Worm (Caenorhabditis elegans): ENCODE data around the gene F47C12.6.
A peak's percentile ranks its signal among the peaks of the same experiment; 100 is the strongest.

The F47C12.6 gene

ce11 chrIV:4014341-4014826 lies 21.2 kb upstream of the F47C12.6 start:
- TF ChIP-seq mdl-1 (tag; optimal IDR thresholded peaks at IDR 0.05) (no peak), elt-2 (tag; optimal IDR thresholded peaks at IDR 0.05) (peak; percentile 2), R02D3.7 (tag; optimal IDR thresholded peaks at IDR 0.05) (peak; percentile 7), ceh-9 (tag; optimal IDR thresholded peaks at IDR 0.05) (no peak), nhr-77 (tag; optimal IDR thresholded peaks at IDR 0.05) (peak; percentile 46), lsy-12 (tag; optimal IDR thresholded peaks at IDR 0.05) (no peak), fkh-10 (GFP tag; optimal IDR thresholded peaks at IDR 0.05) (no peak), nhr-67 (tag; optimal IDR thresholded peaks at IDR 0.05) (no peak)

ce11 chrIV:4013621-4014020 lies 20.4 kb upstream of the F47C12.6 start:
- no peak for TF ChIP-seq lin-39 (tag; optimal IDR thresholded peaks at IDR 0.05)
- TF ChIP-seq nhr-43 (tag; optimal IDR thresholded peaks at IDR 0.05; ENCODE audit: poor library complexity, severe bottlenecking): no peak
- no peak for TF ChIP-seq fkh-2 (tag; optimal IDR thresholded peaks at IDR 0.05)
- no peak for TF ChIP-seq fos-1 (tag; optimal IDR thresholded peaks at IDR 0.05)
- TF ChIP-seq elt-2 (tag; optimal IDR thresholded peaks at IDR 0.05): no peak
- TF ChIP-seq nhr-25 (tag; optimal IDR thresholded peaks at IDR 0.05): no peak
- TF ChIP-seq pha-4 (tag; optimal IDR thresholded peaks at IDR 0.05): no peak
- no peak for TF ChIP-seq mdl-1 (tag; optimal IDR thresholded peaks at IDR 0.05)
- TF ChIP-seq aly-2 (tag; optimal IDR thresholded peaks at IDR 0.05): no peak

ce11 chrIV:4009923-4010322 lies 16.7 kb upstream of the F47C12.6 start:
- TF ChIP-seq nhr-237 (tag; optimal IDR thresholded peaks at IDR 0.05) (no peak), skn-1 (tag; optimal IDR thresholded peaks at IDR 0.05) (no peak)

ce11 chrIV:4008440-4008839 lies 15.2 kb upstream of the F47C12.6 start:
- no peak for TF ChIP-seq daf-12 (tag; optimal IDR thresholded peaks at IDR 0.05)

- TF ChIP-seq nhr-23 (tag; optimal IDR thresholded peaks at IDR 0.05) (no peak), ceh-16 (tag; optimal IDR thresholded peaks at IDR 0.05) (no peak), mml-1 (tag; optimal IDR thresholded peaks at IDR 0.05) (no peak), daf-12 (tag; optimal IDR thresholded peaks at IDR 0.05) (no peak), eor-1 (tag; optimal IDR thresholded peaks at IDR 0.05) (no peak), nhr-67 (tag; optimal IDR thresholded peaks at IDR 0.05) (no peak), fkh-10 (GFP tag; optimal IDR thresholded peaks at IDR 0.05) (no peak), ztf-11 (tag; optimal IDR thresholded peaks at IDR 0.05) (no peak), egl-5 (tag; optimal IDR thresholded peaks at IDR 0.05) (no peak), pha-4 (tag; optimal IDR thresholded peaks at IDR 0.05) (no peak)
These were observed 14.5 kb upstream of the F47C12.6 start, which contains the start of gene W02C12.2 for ce11 chrIV:4007697-4008096. Gene W02C12.2 (minus strand): TSS chrIV:4007973.

ce11 chrIV:4005166-4005565 lies 12.0 kb upstream of the F47C12.6 start:
- TF ChIP-seq fkh-10 (GFP tag; optimal IDR thresholded peaks at IDR 0.05): peak; percentile 61
- no peak for TF ChIP-seq nhr-12 (tag; optimal IDR thresholded peaks at IDR 0.05)

- no peak for TF ChIP-seq ceh-82 (tag; optimal IDR thresholded peaks at IDR 0.05)
- no peak for TF ChIP-seq elt-3 (tag; optimal IDR thresholded peaks at IDR 0.05)
- no peak for TF ChIP-seq nhr-77 (tag; optimal IDR thresholded peaks at IDR 0.05)
- no peak for TF ChIP-seq aly-2 (tag; optimal IDR thresholded peaks at IDR 0.05)
- no peak for TF ChIP-seq pqm-1 (tag; optimal IDR thresholded peaks at IDR 0.05)
- no peak for TF ChIP-seq sea-2 (GFP tag; optimal IDR thresholded peaks at IDR 0.05)
- no peak for TF ChIP-seq egl-5 (tag; optimal IDR thresholded peaks at IDR 0.05)
- TF ChIP-seq nhr-67 (tag; optimal IDR thresholded peaks at IDR 0.05): no peak
- no peak for TF ChIP-seq nhr-25 (tag; optimal IDR thresholded peaks at IDR 0.05)
- no peak for TF ChIP-seq nhr-43 (tag; optimal IDR thresholded peaks at IDR 0.05; ENCODE audit: poor library complexity, severe bottlenecking)
- TF ChIP-seq R02D3.7 (tag; optimal IDR thresholded peaks at IDR 0.05): no peak
These were observed 11.0 kb upstream of the F47C12.6 start for ce11 chrIV:4004221-4004620.
